Fruit fly (Drosophila melanogaster): ENCODE measurements around the gene Bap111.

DNA sequence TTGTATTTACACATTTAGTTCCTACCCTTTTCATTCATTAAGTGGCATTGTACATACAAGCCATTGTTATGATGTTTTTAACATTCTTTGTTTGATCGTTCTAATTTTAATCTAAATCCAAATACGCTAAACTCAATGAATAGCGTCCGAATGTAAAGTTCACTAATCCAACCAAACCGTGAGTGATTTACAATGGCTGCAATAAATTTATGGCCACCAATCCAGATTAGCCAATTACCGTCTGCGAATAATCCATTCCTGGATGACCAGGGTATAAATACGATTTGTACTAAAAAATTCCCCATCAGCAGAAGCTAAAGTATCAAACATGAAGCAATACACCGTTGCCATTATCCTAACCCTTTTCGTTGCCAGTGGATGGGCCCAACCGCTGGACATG is 42.2 kb downstream of the Bap111 start, which contains the start of gene CG12057:
- TF ChIP-seq h (optimal IDR thresholded peaks at IDR 0.05) (no peak), psq (optimal IDR thresholded peaks at IDR 0.05) (no peak), Sin3A (optimal IDR thresholded peaks at IDR 0.05) (no peak), insv (optimal IDR thresholded peaks at IDR 0.05) (no peak)
